Worm (Caenorhabditis elegans) whole organism, L4 larva: ENCODE results near the gene K08B12.1.

Source experiments
- F26F4.8 ChIP-seq: fragments of 200-800 bp; sonication (Bioruptor generic); conservative IDR thresholded peaks from 2 replicates; pipeline ENCODE4 v1.3.6; 2022; ENCODE audit warnings: missing genetic modification characterization, missing compliant biosample characterization
- F44E2.7 ChIP-seq: fragments of 200-800 bp; sonication (Bioruptor generic); IDR thresholded peaks from 2 replicates; pipeline ENCODE4 v2.1.2; 2022; ENCODE audit warnings: missing genetic modification characterization, missing compliant biosample characterization
- F49E8.2 ChIP-seq: sonication (generic microtip); optimal IDR thresholded peaks from 2 replicates; lab custom pipeline; 2016; ENCODE audit warnings: missing compliant biosample characterization, mild to moderate bottlenecking, missing genetic modification characterization, borderline replicate concordance
- ZK546.5 ChIP-seq, 2 experiments: sonication (generic microtip); optimal IDR thresholded peaks; 2 replicates each; lab custom pipeline; 2017; ENCODE audit warnings: missing biosample characterization in 2 of 2, missing genetic modification characterization in 2 of 2
- aha-1 ChIP-seq: fragments of 150-350 bp; peaks from one replicate; lab custom pipeline; 2014; ENCODE audit warnings: missing biosample characterization, missing genetic modification characterization
- ama-1 ChIP-seq: fragments of 150-350 bp; optimal IDR thresholded peaks from 2 replicates; lab custom pipeline; 2014; ENCODE audit warnings: inconsistent platforms, mixed read lengths
- arid-1 ChIP-seq: fragments of 200-800 bp; sonication (Bioruptor generic); conservative IDR thresholded peaks from 2 replicates; pipeline ENCODE4 v1.3.6; 2022; ENCODE audit warnings: missing genetic modification reagents, missing genetic modification characterization, missing compliant biosample characterization
- attf-4 ChIP-seq: sonication (generic microtip); optimal IDR thresholded peaks from 3 replicates; lab custom pipeline; 2017; ENCODE audit warnings: missing biosample characterization, missing genetic modification characterization
- ceh-28 ChIP-seq: fragments of 150-350 bp; optimal IDR thresholded peaks from 2 replicates; lab custom pipeline; 2014; ENCODE audit warnings: missing biosample characterization, missing genetic modification reagents, missing genetic modification characterization
- ceh-44 ChIP-seq: fragments of 200-800 bp; sonication (Bioruptor generic); IDR thresholded peaks from 2 replicates; pipeline ENCODE4 v1.3.6; 2022; ENCODE audit warnings: missing genetic modification reagents, missing genetic modification characterization, missing compliant biosample characterization
- ceh-62 ChIP-seq: sonication (generic microtip); optimal IDR thresholded peaks from 2 replicates; lab custom pipeline; 2017; ENCODE audit warnings: missing biosample characterization, missing genetic modification characterization
- cey-2 ChIP-seq: sonication (generic microtip); optimal IDR thresholded peaks from 3 replicates; lab custom pipeline; 2017; ENCODE audit warnings: missing genetic modification characterization, mild to moderate bottlenecking, missing compliant biosample characterization, antibody characterized with exemption, borderline replicate concordance; ENCODE audit not compliant: insufficient read depth
- ctbp-1 ChIP-seq: fragments of 200-800 bp; sonication (Bioruptor generic); IDR thresholded peaks from 2 replicates; pipeline ENCODE4 v1.3.6; 2022; ENCODE audit warnings: missing genetic modification reagents, missing genetic modification characterization, missing compliant biosample characterization
- daf-12 ChIP-seq: fragments of 150-350 bp; optimal IDR thresholded peaks from 2 replicates; lab custom pipeline; 2014; ENCODE audit warnings: missing biosample characterization, missing genetic modification reagents, missing genetic modification characterization
- daf-19 ChIP-seq: fragments of 200-800 bp; sonication (Bioruptor generic); conservative IDR thresholded peaks from 2 replicates; pipeline ENCODE4 v1.3.6; 2022; ENCODE audit warnings: missing genetic modification characterization, missing compliant biosample characterization
- daf-8 ChIP-seq: fragments of 200-800 bp; sonication (Bioruptor generic); IDR thresholded peaks from 2 replicates; pipeline ENCODE4 v1.3.6; 2022; ENCODE audit warnings: missing genetic modification characterization, missing compliant biosample characterization
- dmd-8 ChIP-seq: fragments of 200-800 bp; sonication (Bioruptor generic); IDR thresholded peaks from 2 replicates; pipeline ENCODE4 v1.3.6; 2022; ENCODE audit warnings: missing genetic modification characterization, missing compliant biosample characterization
- dmd-9 ChIP-seq: fragments of 200-800 bp; sonication (Bioruptor generic); IDR thresholded peaks from 2 replicates; pipeline ENCODE4 v1.3.6; 2022; ENCODE audit warnings: missing genetic modification reagents, missing genetic modification characterization, missing compliant biosample characterization
- dpl-1 ChIP-seq: fragments of 150-350 bp; optimal IDR thresholded peaks from 2 replicates; lab custom pipeline; 2014; ENCODE audit warnings: missing biosample characterization, missing genetic modification reagents, missing genetic modification characterization
- duxl-1 ChIP-seq: sonication (generic microtip); optimal IDR thresholded peaks from 2 replicates; lab custom pipeline; 2016; ENCODE audit warnings: mild to moderate bottlenecking, missing genetic modification characterization, moderate library complexity, missing compliant biosample characterization; ENCODE audit not compliant: poor library complexity
- dve-1 ChIP-seq: sonication (generic microtip); optimal IDR thresholded peaks from 2 replicates; lab custom pipeline; 2017; ENCODE audit warnings: antibody characterized with exemption, mild to moderate bottlenecking, missing genetic modification characterization, missing compliant biosample characterization; ENCODE audit not compliant: insufficient read depth
- egl-43 ChIP-seq: fragments of 200-800 bp; sonication (Bioruptor generic); IDR thresholded peaks from 2 replicates; pipeline ENCODE4 v1.3.6; 2022; ENCODE audit warnings: missing genetic modification reagents, missing genetic modification characterization, missing compliant biosample characterization
- fkh-10 ChIP-seq: fragments of 150-350 bp; optimal IDR thresholded peaks from 2 replicates; lab custom pipeline; 2014; ENCODE audit warnings: missing biosample characterization, missing genetic modification reagents, missing genetic modification characterization
- gei-8 ChIP-seq: fragments of 200-800 bp; sonication (Bioruptor generic); optimal IDR thresholded peaks from 2 replicates; lab custom pipeline; 2018; ENCODE audit warnings: mild to moderate bottlenecking, missing genetic modification characterization, missing compliant biosample characterization
- hif-1 ChIP-seq, 2 experiments: sonication (generic microtip); optimal IDR thresholded peaks; 2 replicates each; lab custom pipeline; 2016 to 2017; ENCODE audit warnings: missing compliant biosample characterization in 2 of 2, missing genetic modification characterization in 2 of 2, missing genetic modification reagents in 2 of 2, missing genotype in 2 of 2, mild to moderate bottlenecking in 1 of 2
- hlh-11 ChIP-seq: fragments of 200-800 bp; sonication (Bioruptor generic); optimal IDR thresholded peaks from 2 replicates; lab custom pipeline; 2018; ENCODE audit warnings: mild to moderate bottlenecking, missing genetic modification characterization, missing compliant biosample characterization
- lim-7 ChIP-seq: fragments of 200-800 bp; sonication (Bioruptor generic); IDR thresholded peaks from 2 replicates; pipeline ENCODE4 v1.3.6; 2022; ENCODE audit warnings: missing genetic modification characterization, missing compliant biosample characterization
- lin-13 ChIP-seq: fragments of 150-350 bp; optimal IDR thresholded peaks from 2 replicates; lab custom pipeline; 2014; ENCODE audit warnings: missing biosample characterization, missing genetic modification reagents, missing genetic modification characterization
- lsy-2 ChIP-seq, 2 experiments: fragments of 150-350 bp in 1 of 2; sonication (generic microtip) in 1 of 2; optimal IDR thresholded peaks; 2 replicates each; lab custom pipeline; 2014 to 2017; ENCODE audit warnings: missing biosample characterization in 2 of 2, missing genetic modification characterization in 2 of 2
- madf-9 ChIP-seq: fragments of 200-800 bp; sonication (Bioruptor generic); conservative IDR thresholded peaks from 2 replicates; pipeline ENCODE4 v1.3.6; 2022; ENCODE audit warnings: missing genetic modification reagents, missing genetic modification characterization, missing compliant biosample characterization
- mxl-2 ChIP-seq: fragments of 200-800 bp; sonication (Bioruptor generic); conservative IDR thresholded peaks from 2 replicates; pipeline ENCODE4 v1.3.6; 2022; ENCODE audit warnings: missing genetic modification reagents, missing genetic modification characterization, missing compliant biosample characterization
- nhr-10 ChIP-seq: fragments of 150-350 bp; optimal IDR thresholded peaks from 2 replicates; lab custom pipeline; 2014; ENCODE audit warnings: missing biosample characterization, missing genetic modification characterization
- nhr-102 ChIP-seq: sonication (generic microtip); optimal IDR thresholded peaks from 2 replicates; lab custom pipeline; 2016; ENCODE audit warnings: mild to moderate bottlenecking, missing genetic modification characterization, moderate library complexity, missing compliant biosample characterization
- nhr-11 ChIP-seq: fragments of 150-350 bp; optimal IDR thresholded peaks from 2 replicates; lab custom pipeline; 2014; ENCODE audit warnings: missing biosample characterization, missing genetic modification characterization
- nhr-111 ChIP-seq: fragments of 200-800 bp; sonication (Bioruptor generic); optimal IDR thresholded peaks from 2 replicates; lab custom pipeline; 2018; ENCODE audit warnings: mild to moderate bottlenecking, missing genetic modification characterization, missing compliant biosample characterization
- nhr-237 ChIP-seq: sonication (generic microtip); optimal IDR thresholded peaks from 2 replicates; lab custom pipeline; 2017; ENCODE audit warnings: missing biosample characterization, missing genetic modification characterization
- nhr-25 ChIP-seq: sonication (generic microtip); optimal IDR thresholded peaks from 2 replicates; lab custom pipeline; 2017; ENCODE audit warnings: missing genetic modification characterization, mild to moderate bottlenecking, missing compliant biosample characterization, antibody characterized with exemption, moderate library complexity, borderline replicate concordance; ENCODE audit not compliant: insufficient read depth
- nhr-28 ChIP-seq: fragments of 150-350 bp; optimal IDR thresholded peaks from 2 replicates; lab custom pipeline; 2014; ENCODE audit warnings: missing biosample characterization, missing genetic modification characterization
- nhr-41 ChIP-seq: fragments of 200-800 bp; sonication (Bioruptor generic); IDR thresholded peaks from 2 replicates; pipeline ENCODE4 v1.3.6; 2022; ENCODE audit warnings: missing genetic modification reagents, missing genetic modification characterization, missing compliant biosample characterization
- nhr-6 ChIP-seq: fragments of 150-350 bp; optimal IDR thresholded peaks from 2 replicates; lab custom pipeline; 2014; ENCODE audit warnings: missing biosample characterization, missing genetic modification characterization
- pqm-1 ChIP-seq: sonication (generic microtip); optimal IDR thresholded peaks from 2 replicates; lab custom pipeline; 2017; ENCODE audit warnings: missing biosample characterization, missing genetic modification characterization
- set-16 ChIP-seq: fragments of 200-800 bp; sonication (Bioruptor generic); IDR thresholded peaks from 2 replicates; pipeline ENCODE4 v1.3.6; 2022; ENCODE audit warnings: missing genetic modification reagents, missing genetic modification characterization, missing compliant biosample characterization
- skn-1 ChIP-seq: fragments of 150-350 bp; optimal IDR thresholded peaks from 2 replicates; lab custom pipeline; 2014; ENCODE audit warnings: missing biosample characterization, missing genetic modification characterization
- snpc-4 ChIP-seq: fragments of 150-350 bp; optimal IDR thresholded peaks from 2 replicates; lab custom pipeline; 2014; ENCODE audit warnings: missing biosample characterization, missing genetic modification characterization
- spr-3 ChIP-seq: fragments of 200-800 bp; sonication (Bioruptor generic); optimal IDR thresholded peaks from 2 replicates; lab custom pipeline; 2018; ENCODE audit warnings: mild to moderate bottlenecking, missing genetic modification characterization, missing compliant biosample characterization
- tra-1 ChIP-seq: fragments of 200-800 bp; sonication (Bioruptor generic); IDR thresholded peaks from 2 replicates; pipeline ENCODE4 v1.3.6; 2022; ENCODE audit warnings: missing genetic modification reagents, missing genetic modification characterization, missing compliant biosample characterization
- unc-39 ChIP-seq: sonication (generic microtip); optimal IDR thresholded peaks from 2 replicates; lab custom pipeline; 2017; ENCODE audit warnings: missing biosample characterization, missing genetic modification characterization
- unc-62 ChIP-seq, 3 experiments: fragments of 150-350 bp in 1 of 3; sonication (generic microtip); optimal IDR thresholded peaks in 2 of 3; peaks in 1 of 3; 1 replicate in 1 of 3; 2 replicates in 2 of 3; lab custom pipeline; 2014 to 2017; ENCODE audit warnings: missing biosample characterization in 3 of 3, missing genetic modification characterization in 3 of 3, missing genetic modification reagents in 3 of 3, missing genotype in 1 of 3
- zfp-2 ChIP-seq: sonication (generic microtip); optimal IDR thresholded peaks from 2 replicates; lab custom pipeline; 2016; ENCODE audit warnings: mild to moderate bottlenecking, missing genetic modification characterization, missing compliant biosample characterization
- zfp-3 ChIP-seq: fragments of 200-800 bp; sonication (Bioruptor generic); conservative IDR thresholded peaks from 2 replicates; pipeline ENCODE4 v1.3.6; 2022; ENCODE audit warnings: missing genetic modification reagents, missing genetic modification characterization, missing compliant biosample characterization
- zip-2 ChIP-seq: fragments of 150-350 bp; optimal IDR thresholded peaks from 2 replicates; lab custom pipeline; 2014; ENCODE audit warnings: missing biosample characterization, missing genetic modification characterization
- ztf-7 ChIP-seq: fragments of 150-350 bp; optimal IDR thresholded peaks from 2 replicates; lab custom pipeline; 2014; ENCODE audit warnings: missing biosample characterization, missing genetic modification characterization

Gene K08B12.1

ce11 chrV:6243260-6243659 lies 15.9 kb upstream of the K08B12.1 start (continued):
- no peak for TF ChIP-seq spr-3 (GFP tag; lab: Kevin White, UChicago)
- TF ChIP-seq nhr-102 (tag; lab: Kevin White, UChicago) = peak; percentile 25
- no peak for TF ChIP-seq lin-13 (GFP tag; lab: Kevin White, UChicago)
- no peak for TF ChIP-seq ceh-28 (tag; lab: Kevin White, UChicago)
- TF ChIP-seq skn-1 (tag; lab: Kevin White, UChicago) = no peak
- no peak for TF ChIP-seq duxl-1 (tag; lab: Kevin White, UChicago)
- TF ChIP-seq lim-7 (GFP tag; lab: Robert Waterston, UW) = no peak
- no peak for TF ChIP-seq ztf-7 (tag; lab: Kevin White, UChicago)
- TF ChIP-seq egl-43 = no peak
- no peak for TF ChIP-seq gei-8
- no peak for TF ChIP-seq ceh-44
- TF ChIP-seq madf-9 (GFP tag; lab: Robert Waterston, UW) = no peak
- no peak; the same call in 1 of the 2 replicates for TF ChIP-seq set-16 (GFP tag; lab: Robert Waterston, UW)
- no peak for TF ChIP-seq aha-1 (tag; lab: Kevin White, UChicago)
- no peak for TF ChIP-seq attf-4 (tag; lab: Kevin White, UChicago)
- 0 out of 2 replicates have a peak, but pooled peaks have one; percentile 20 for TF ChIP-seq nhr-41
- TF ChIP-seq zfp-3 = no peak
- no peak for TF ChIP-seq snpc-4 (tag; lab: Kevin White, UChicago)
- TF ChIP-seq daf-19 (GFP tag; lab: Robert Waterston, UW) = no peak
- TF ChIP-seq ceh-62 = no peak
- no peak for TF ChIP-seq F44E2.7 (GFP tag; lab: Robert Waterston, UW)
- TF ChIP-seq daf-12 = no peak
- TF ChIP-seq unc-62 (GFP tag; optimal IDR thresholded peaks at IDR 0.05 in 1 of 2; lab: Kevin White, UChicago) = no peak
- no peak for TF ChIP-seq unc-62 (tag; optimal IDR thresholded peaks at IDR 0.05; lab: Kevin White, UChicago)
- peak; percentile 89 for TF ChIP-seq hlh-11 (tag; lab: Kevin White, UChicago)
- TF ChIP-seq cey-2 (tag; lab: Kevin White, UChicago) = no peak
- TF ChIP-seq dpl-1 (GFP tag; lab: Kevin White, UChicago) = no peak
- TF ChIP-seq tra-1 (GFP tag; lab: Robert Waterston, UW) = peak; percentile 66; the same call in 1 of the 2 replicates
- peak in 1 of 2 experiments; percentile 58 for TF ChIP-seq hif-1 (tag; optimal IDR thresholded peaks at IDR 0.05; lab: Kevin White, UChicago)
- TF ChIP-seq daf-8 (GFP tag; lab: Robert Waterston, UW) = no peak
- TF ChIP-seq nhr-111 (GFP tag; lab: Kevin White, UChicago) = no peak
- no peak for TF ChIP-seq dmd-8 (GFP tag; lab: Robert Waterston, UW)
- peak; percentile 36 for TF ChIP-seq pqm-1 (tag; lab: Kevin White, UChicago)
- no peak for TF ChIP-seq unc-39 (tag; lab: Kevin White, UChicago)
- TF ChIP-seq ZK546.5 (tag; optimal IDR thresholded peaks at IDR 0.05; lab: Kevin White, UChicago) = no peak
- TF ChIP-seq dve-1 (tag; lab: Kevin White, UChicago) = peak; percentile 73
- no peak for TF ChIP-seq nhr-6 (tag; lab: Kevin White, UChicago)
- TF ChIP-seq dmd-9 = no peak
- TF ChIP-seq F49E8.2 = no peak
- no peak for TF ChIP-seq nhr-25
- no peak for TF ChIP-seq F26F4.8 (GFP tag; lab: Robert Waterston, UW)
- no peak for TF ChIP-seq nhr-10 (tag; lab: Kevin White, UChicago)
- no peak for TF ChIP-seq ctbp-1 (GFP tag; lab: Robert Waterston, UW)
- no peak for TF ChIP-seq lsy-2 (tag; optimal IDR thresholded peaks at IDR 0.05; lab: Kevin White, UChicago)
- peak; percentile 74 for TF ChIP-seq nhr-28 (tag; lab: Kevin White, UChicago)
- no peak for TF ChIP-seq arid-1
- TF ChIP-seq fkh-10 = no peak
- TF ChIP-seq mxl-2 (GFP tag; lab: Robert Waterston, UW) = no peak
- no peak for TF ChIP-seq zip-2 (tag; lab: Kevin White, UChicago)
- no peak for TF ChIP-seq zfp-2
- TF ChIP-seq nhr-237 (tag; lab: Kevin White, UChicago) = no peak
- no peak for TF ChIP-seq ama-1 (lab: Kevin White, UChicago)
- no peak for TF ChIP-seq nhr-11 (tag; lab: Kevin White, UChicago)
